Worm (Caenorhabditis elegans) whole organism, young adult: ENCODE measurements around the gene F07H5.7.
A peak's percentile ranks its signal among the peaks of the same experiment; 100 is the strongest.

Source experiments
- B0261.1 ChIP-seq: sonication (generic microtip); optimal IDR thresholded peaks from 2 replicates; lab custom pipeline; 2016; ENCODE audit warnings: mild to moderate bottlenecking, missing genetic modification characterization, moderate library complexity, missing compliant biosample characterization
- F22D6.2 ChIP-seq: sonication (generic microtip); optimal IDR thresholded peaks from 2 replicates; lab custom pipeline; 2016; ENCODE audit warnings: mild to moderate bottlenecking, missing genetic modification characterization, missing compliant biosample characterization
- F23B12.7 ChIP-seq: sonication (generic microtip); optimal IDR thresholded peaks from 2 replicates; lab custom pipeline; 2017; ENCODE audit warnings: missing genetic modification characterization, mild to moderate bottlenecking, missing compliant biosample characterization, antibody characterized with exemption, moderate library complexity; ENCODE audit not compliant: insufficient read depth
- F33H1.4 ChIP-seq: fragments of 200-800 bp; sonication (Bioruptor generic); IDR thresholded peaks from 2 replicates; pipeline ENCODE4 v1.3.6; 2022; ENCODE audit warnings: missing genetic modification reagents, missing genetic modification characterization, missing compliant biosample characterization
- F37B4.10 ChIP-seq: fragments of 200-800 bp; sonication (Bioruptor generic); IDR thresholded peaks from 2 replicates; pipeline ENCODE4 v1.3.6; 2022; ENCODE audit warnings: missing genetic modification characterization, missing compliant biosample characterization
- F52B5.7 ChIP-seq: sonication (generic microtip); optimal IDR thresholded peaks from 2 replicates; lab custom pipeline; 2016; ENCODE audit warnings: mild to moderate bottlenecking, missing genetic modification characterization, missing compliant biosample characterization
- F55B11.4 ChIP-seq: sonication (generic microtip); optimal IDR thresholded peaks from 2 replicates; lab custom pipeline; 2016; ENCODE audit warnings: missing compliant biosample characterization, missing genetic modification characterization, borderline replicate concordance; ENCODE audit not compliant: insufficient read depth
- T07F8.4 ChIP-seq: sonication (generic microtip); optimal IDR thresholded peaks from 2 replicates; lab custom pipeline; 2016; ENCODE audit warnings: mild to moderate bottlenecking, missing genetic modification characterization, moderate library complexity, missing compliant biosample characterization
- Y56A3A.18 ChIP-seq: fragments of 200-800 bp; sonication (Bioruptor generic); IDR thresholded peaks from 2 replicates; pipeline ENCODE4 v1.3.6; 2022; ENCODE audit warnings: missing genetic modification reagents, missing genetic modification characterization, missing compliant biosample characterization
- Y67H2A.10 ChIP-seq: fragments of 200-800 bp; sonication (Bioruptor generic); conservative IDR thresholded peaks from 2 replicates; pipeline ENCODE4 v1.3.6; 2022; ENCODE audit warnings: missing genetic modification reagents, missing genetic modification characterization, missing compliant biosample characterization
- ZK185.1 ChIP-seq: sonication (generic microtip); optimal IDR thresholded peaks from 2 replicates; lab custom pipeline; 2016; ENCODE audit warnings: mild to moderate bottlenecking, missing genetic modification characterization, missing compliant biosample characterization; ENCODE audit not compliant: poor library complexity, severe bottlenecking
- ama-1 ChIP-seq, 3 experiments: fragments of 150-350 bp in 1 of 3; sonication (generic microtip) in 2 of 3; optimal IDR thresholded peaks; 2 replicates each; lab custom pipeline; 2014 to 2018; ENCODE audit warnings: missing biosample characterization in 2 of 3, missing genetic modification characterization in 2 of 3, missing genetic modification reagents in 2 of 3
- ccch-3 ChIP-seq: fragments of 200-800 bp; sonication (Bioruptor generic); optimal IDR thresholded peaks from 2 replicates; lab custom pipeline; 2018; ENCODE audit warnings: mild to moderate bottlenecking, missing genetic modification characterization, missing compliant biosample characterization
- cebp-1 ChIP-seq, 2 experiments: fragments of 200-800 bp in 1 of 2; sonication (Bioruptor generic) in 1 of 2; sonication (generic microtip) in 1 of 2; IDR thresholded peaks in 1 of 2; optimal IDR thresholded peaks in 1 of 2; 2 replicates each; pipeline versions ENCODE4 v1.3.6 to Lab custom; 2017 to 2022; ENCODE audit warnings: missing compliant biosample characterization in 2 of 2, missing genetic modification characterization in 2 of 2, mild to moderate bottlenecking in 1 of 2, missing genetic modification reagents in 1 of 2, moderate library complexity in 1 of 2
- cebp-2 ChIP-seq: fragments of 200-800 bp; sonication (Bioruptor generic); IDR thresholded peaks from 2 replicates; pipeline ENCODE4 v1.3.6; 2022; ENCODE audit warnings: missing genetic modification characterization, missing compliant biosample characterization
- ceh-91 ChIP-seq: fragments of 200-800 bp; sonication (Bioruptor generic); IDR thresholded peaks from 2 replicates; pipeline ENCODE4 v1.3.6; 2022; ENCODE audit warnings: missing genetic modification reagents, missing genetic modification characterization, missing compliant biosample characterization
- chd-7 ChIP-seq: sonication (generic microtip); optimal IDR thresholded peaks from 2 replicates; lab custom pipeline; 2016; ENCODE audit warnings: mild to moderate bottlenecking, missing genetic modification characterization, moderate library complexity, missing compliant biosample characterization
- die-1 ChIP-seq: sonication (generic microtip); optimal IDR thresholded peaks from 2 replicates; lab custom pipeline; 2016; ENCODE audit warnings: missing genotype, mild to moderate bottlenecking, missing genetic modification characterization, missing compliant biosample characterization
- dox-1 ChIP-seq: fragments of 200-800 bp; sonication (Bioruptor generic); IDR thresholded peaks from 2 replicates; pipeline ENCODE4 v1.3.6; 2022; ENCODE audit warnings: missing genetic modification reagents, missing genetic modification characterization, missing compliant biosample characterization
- ekl-4 ChIP-seq: fragments of 200-800 bp; sonication (Bioruptor generic); IDR thresholded peaks from 2 replicates; pipeline ENCODE4 v1.3.6; 2022; ENCODE audit warnings: missing genetic modification reagents, missing genetic modification characterization, missing compliant biosample characterization
- ets-4 ChIP-seq: fragments of 200-800 bp; sonication (Bioruptor generic); optimal IDR thresholded peaks from 2 replicates; lab custom pipeline; 2018; ENCODE audit warnings: mild to moderate bottlenecking, missing genetic modification characterization, missing compliant biosample characterization
- hlh-12 ChIP-seq: sonication (generic microtip); optimal IDR thresholded peaks from 2 replicates; lab custom pipeline; 2016; ENCODE audit warnings: missing genetic modification characterization, missing compliant biosample characterization
- hmg-20 ChIP-seq: fragments of 200-800 bp; sonication (Bioruptor generic); IDR thresholded peaks from 2 replicates; pipeline ENCODE4 v1.3.6; 2022; ENCODE audit warnings: missing genetic modification reagents, missing genetic modification characterization, missing compliant biosample characterization
- lag-1 ChIP-seq: fragments of 200-800 bp; sonication (Bioruptor generic); IDR thresholded peaks from 2 replicates; pipeline ENCODE4 v1.3.6; 2022; ENCODE audit warnings: missing genetic modification reagents, missing genetic modification characterization, missing compliant biosample characterization
- let-607 ChIP-seq, 2 experiments: fragments of 200-800 bp in 1 of 2; sonication (Bioruptor generic) in 1 of 2; sonication (generic microtip) in 1 of 2; optimal IDR thresholded peaks; 2 replicates each; lab custom pipeline; 2016 to 2018; ENCODE audit warnings: mild to moderate bottlenecking in 2 of 2, missing compliant biosample characterization in 2 of 2, missing genetic modification characterization in 2 of 2, moderate library complexity in 2 of 2, missing genotype in 1 of 2
- madf-3 ChIP-seq: fragments of 200-800 bp; sonication (Bioruptor generic); IDR thresholded peaks from 2 replicates; pipeline ENCODE4 v1.3.6; 2022; ENCODE audit warnings: missing genetic modification reagents, missing genetic modification characterization, missing compliant biosample characterization
- mel-28 ChIP-seq: sonication (generic microtip); optimal IDR thresholded peaks from 2 replicates; lab custom pipeline; 2016; ENCODE audit warnings: borderline replicate concordance, mild to moderate bottlenecking, missing genetic modification characterization, missing compliant biosample characterization
- mxl-1 ChIP-seq: sonication (generic microtip); optimal IDR thresholded peaks from 2 replicates; lab custom pipeline; 2016; ENCODE audit warnings: missing genetic modification characterization, missing compliant biosample characterization
- nfya-1 ChIP-seq: sonication (generic microtip); optimal IDR thresholded peaks from 2 replicates; lab custom pipeline; 2017; ENCODE audit warnings: antibody characterized with exemption, missing compliant biosample characterization, missing genetic modification characterization, borderline replicate concordance; ENCODE audit not compliant: insufficient read depth
- nhr-90 ChIP-seq: sonication (generic microtip); optimal IDR thresholded peaks from 2 replicates; lab custom pipeline; 2016; ENCODE audit warnings: missing genotype, mild to moderate bottlenecking, missing genetic modification characterization, missing compliant biosample characterization
- rcor-1 ChIP-seq: fragments of 200-800 bp; sonication (Bioruptor generic); IDR thresholded peaks from 2 replicates; pipeline ENCODE4 v1.3.6; 2022; ENCODE audit warnings: missing genetic modification reagents, missing genetic modification characterization, missing compliant biosample characterization
- rpc-1 ChIP-seq, 2 experiments: fragments of 150-350 bp in 1 of 2; sonication (generic microtip) in 1 of 2; optimal IDR thresholded peaks; 2 replicates each; lab custom pipeline; 2014 to 2018; ENCODE audit warnings: missing biosample characterization in 1 of 2, missing genetic modification characterization in 1 of 2, missing genetic modification reagents in 1 of 2, missing genotype in 1 of 2
- sdz-38 ChIP-seq: sonication (generic microtip); optimal IDR thresholded peaks from 2 replicates; lab custom pipeline; 2016; ENCODE audit warnings: missing genotype, missing genetic modification characterization, missing compliant biosample characterization
- snpc-1.1 ChIP-seq: sonication (generic microtip); optimal IDR thresholded peaks from 2 replicates; lab custom pipeline; 2017; ENCODE audit warnings: missing genetic modification characterization, mild to moderate bottlenecking, missing compliant biosample characterization, antibody characterized with exemption, moderate library complexity, missing genotype, missing genetic modification reagents; ENCODE audit not compliant: insufficient read depth
- snpc-4 ChIP-seq, 5 experiments: fragments of 150-350 bp in 1 of 5; sonication (generic microtip) in 4 of 5; optimal IDR thresholded peaks; 2 replicates each; lab custom pipeline; 2014 to 2018; ENCODE audit warnings: missing genetic modification characterization in 5 of 5, missing biosample characterization in 3 of 5, antibody characterized with exemption in 2 of 5, mild to moderate bottlenecking in 2 of 5, missing compliant biosample characterization in 2 of 5, missing genotype in 2 of 5, moderate library complexity in 2 of 5, missing genetic modification reagents in 1 of 5
- sptf-2 ChIP-seq: fragments of 200-800 bp; sonication (Bioruptor generic); optimal IDR thresholded peaks from 2 replicates; lab custom pipeline; 2018; ENCODE audit warnings: mild to moderate bottlenecking, missing genetic modification characterization, missing compliant biosample characterization
- tbx-9 ChIP-seq: sonication (generic microtip); optimal IDR thresholded peaks from 2 replicates; lab custom pipeline; 2016; ENCODE audit warnings: borderline replicate concordance, missing genetic modification characterization, inconsistent platforms, missing compliant biosample characterization
- unc-62 ChIP-seq: fragments of 150-350 bp; optimal IDR thresholded peaks from 2 replicates; lab custom pipeline; 2014; ENCODE audit warnings: missing biosample characterization, missing genetic modification reagents, missing genetic modification characterization
- xnd-1 ChIP-seq: sonication (generic microtip); optimal IDR thresholded peaks from 2 replicates; lab custom pipeline; 2016; ENCODE audit warnings: missing genotype, missing genetic modification reagents, missing genetic modification characterization, missing compliant biosample characterization
- zfh-2 ChIP-seq: fragments of 200-800 bp; sonication (Bioruptor generic); conservative IDR thresholded peaks from 2 replicates; pipeline ENCODE4 v1.3.6; 2022; ENCODE audit warnings: missing genetic modification reagents, missing genetic modification characterization, missing compliant biosample characterization
- ztf-28 ChIP-seq: fragments of 200-800 bp; sonication (Bioruptor generic); IDR thresholded peaks from 2 replicates; pipeline ENCODE4 v1.3.6; 2022; ENCODE audit warnings: missing genetic modification reagents, missing genetic modification characterization, missing compliant biosample characterization

F07H5.7 gene

DNA sequence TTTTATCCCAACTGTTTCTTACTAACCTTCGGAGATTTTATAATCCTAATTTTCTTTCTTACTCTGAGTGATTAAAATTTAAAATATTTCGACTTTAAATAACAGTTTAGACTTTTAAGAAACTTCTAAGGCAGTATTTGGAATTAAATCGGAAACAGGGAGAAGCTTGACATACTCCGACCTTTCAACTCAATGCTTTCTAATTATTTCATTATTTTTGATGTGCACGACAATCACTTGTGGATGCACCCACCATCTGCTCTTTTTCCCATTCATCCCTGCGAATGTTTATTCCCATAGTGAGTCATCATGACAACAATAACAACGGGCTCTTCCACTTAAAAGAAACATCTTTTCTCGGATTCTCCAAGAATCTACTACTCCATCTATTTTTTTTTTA is 45.3 kb downstream of the F07H5.7 start:
- no peak for TF ChIP-seq B0261.1
- no peak for TF ChIP-seq ceh-91 (GFP tag; lab: Robert Waterston, UW)
- no peak for TF ChIP-seq Y67H2A.10
- TF ChIP-seq F33H1.4 (GFP tag; lab: Robert Waterston, UW) = no peak
- no peak for TF ChIP-seq rpc-1 (optimal IDR thresholded peaks at IDR 0.05; lab: Kevin White, UChicago)
- TF ChIP-seq rpc-1 (tag; optimal IDR thresholded peaks at IDR 0.05; lab: Kevin White, UChicago) = no peak
- TF ChIP-seq cebp-2 (GFP tag; lab: Robert Waterston, UW) = no peak
- no peak for TF ChIP-seq unc-62 (GFP tag; lab: Kevin White, UChicago)
- TF ChIP-seq die-1 (tag; lab: Kevin White, UChicago) = no peak

DNA sequence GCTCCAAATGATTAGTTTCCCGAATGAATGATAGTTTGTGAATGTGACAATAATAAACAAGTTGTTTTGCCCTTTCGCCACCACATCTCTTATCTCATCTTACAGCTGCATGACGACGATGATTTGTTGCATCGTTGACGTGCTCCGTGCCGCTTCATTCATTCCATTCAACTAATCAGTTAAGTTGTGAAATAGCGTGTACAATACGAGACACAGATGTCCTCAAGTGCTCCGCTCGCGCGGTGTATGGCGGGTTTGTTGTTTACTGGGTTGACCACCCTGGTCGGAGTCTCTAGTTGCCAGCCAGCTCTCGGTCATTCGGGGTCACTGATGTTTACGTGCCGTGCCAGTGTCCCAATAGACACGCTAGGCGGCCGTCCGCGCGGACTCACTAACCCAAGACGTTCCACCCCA is 46.0 kb downstream of the F07H5.7 start:
- TF ChIP-seq zfh-2 (GFP tag; lab: Robert Waterston, UW) (peak; percentile 73), ama-1 (optimal IDR thresholded peaks at IDR 0.05; lab: Kevin White, UChicago) (no peak), ama-1 (GFP tag; optimal IDR thresholded peaks at IDR 0.05; lab: Kevin White, UChicago) (peak in 1 of 2 experiments; percentile 22), xnd-1 (no peak), ztf-28 (GFP tag; lab: Robert Waterston, UW) (0 out of 2 replicates have a peak, but pooled peaks have one; percentile 25), dox-1 (GFP tag; lab: Robert Waterston, UW) (peak; percentile 10; the same call in 1 of the 2 replicates), tbx-9 (tag; lab: Kevin White, UChicago) (peak; percentile 58), ZK185.1 (tag; lab: Kevin White, UChicago) (peak; percentile 49), chd-7 (tag; lab: Kevin White, UChicago) (no peak), lag-1 (no peak), cebp-1 (GFP tag; IDR thresholded peaks at IDR 0.05; lab: Robert Waterston, UW) (peak; percentile 50; the same call in 1 of the 2 replicates), cebp-1 (tag; optimal IDR thresholded peaks at IDR 0.05; lab: Kevin White, UChicago) (peak; percentile 27), F22D6.2 (tag; lab: Kevin White, UChicago) (no peak), F52B5.7 (peak; percentile 4)
- TF ChIP-seq, all 124 proteins: peak for 8

DNA sequence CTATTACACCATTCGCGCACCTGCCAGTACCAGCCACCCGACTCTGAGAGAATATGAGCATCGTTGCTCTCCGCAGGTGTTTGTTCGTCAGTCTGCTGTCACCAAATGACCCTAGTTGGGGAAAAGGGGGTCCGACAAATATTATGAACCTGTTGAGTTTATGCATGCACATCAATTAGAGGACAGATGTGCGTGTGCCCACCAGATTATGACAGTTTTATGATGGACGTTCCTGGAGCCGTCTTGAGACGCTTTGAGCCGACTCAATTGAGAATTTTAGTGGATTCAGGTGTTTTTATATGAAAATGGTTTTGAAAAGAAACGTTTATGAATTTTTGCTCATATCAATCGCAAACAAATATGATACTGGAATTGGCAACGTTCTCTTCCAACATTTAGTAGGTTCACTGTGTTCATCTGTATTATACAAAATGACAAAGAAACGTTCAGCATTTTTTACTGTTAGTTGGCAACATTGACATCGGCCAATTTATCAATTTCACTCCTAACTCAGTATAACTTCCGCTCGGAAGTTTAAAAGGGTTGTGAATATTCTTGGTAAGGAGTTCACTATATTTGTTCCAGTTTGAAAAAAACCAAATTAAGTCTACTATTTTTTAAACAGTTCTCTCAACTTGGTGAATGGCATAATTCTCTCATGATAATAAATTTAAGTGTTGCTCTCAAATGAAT is 46.6 kb downstream of the F07H5.7 start:
- TF ChIP-seq ccch-3 (GFP tag; lab: Kevin White, UChicago) (no peak), F23B12.7 (no peak), snpc-4 (GFP tag; optimal IDR thresholded peaks at IDR 0.05; lab: Kevin White, UChicago) (no peak), snpc-4 (tag; optimal IDR thresholded peaks at IDR 0.05; lab: Kevin White, UChicago) (peak in 1 of 4 experiments; percentile 25), Y56A3A.18 (peak; percentile 86; the same call in 1 of the 2 replicates), F55B11.4 (tag; lab: Kevin White, UChicago) (no peak), mxl-1 (tag; lab: Kevin White, UChicago) (peak; percentile 63), let-607 (tag; optimal IDR thresholded peaks at IDR 0.05; lab: Kevin White, UChicago) (peak; percentile 39 to 41), xnd-1 (no peak), madf-3 (GFP tag; lab: Robert Waterston, UW) (peak; percentile 66; the same call in 1 of the 2 replicates), B0261.1 (no peak), ets-4 (GFP tag; lab: Kevin White, UChicago) (no peak), sdz-38 (tag; lab: Kevin White, UChicago) (no peak), snpc-1.1 (no peak), T07F8.4 (tag; lab: Kevin White, UChicago) (peak; percentile 6), nhr-90 (peak; percentile 88), nfya-1 (tag; lab: Kevin White, UChicago) (no peak), ekl-4 (GFP tag; lab: Robert Waterston, UW) (no peak; the same call in 1 of the 2 replicates), mel-28 (tag; lab: Kevin White, UChicago) (peak; percentile 12), sptf-2 (GFP tag; lab: Kevin White, UChicago) (no peak), Y67H2A.10 (no peak), rcor-1 (GFP tag; lab: Robert Waterston, UW) (0 out of 2 replicates have a peak, but pooled peaks have one; percentile 9), hlh-12 (tag; lab: Kevin White, UChicago) (no peak), hmg-20 (GFP tag; lab: Robert Waterston, UW) (peak; percentile 36; the same call in 1 of the 2 replicates), F37B4.10 (GFP tag; lab: Robert Waterston, UW) (0 out of 2 replicates have a peak, but pooled peaks have one; percentile 80)
